Worm (Caenorhabditis elegans): Measurements from ENCODE around the gene F32D8.7.

The F32D8.7 gene

ce11 chrV:10860526-10861037, 37.7 kb upstream of the F32D8.7 start:
- TF ChIP-seq unc-62 (GFP tag; optimal IDR thresholded peaks at IDR 0.05) (peak; percentile 69), elt-3 (tag; optimal IDR thresholded peaks at IDR 0.05) (no peak), elt-1 (tag; optimal IDR thresholded peaks at IDR 0.05) (peak; percentile 65), nhr-25 (tag; optimal IDR thresholded peaks at IDR 0.05) (peak; percentile 20)

ce11 chrV:10861611-10862262, 36.5 kb upstream of the F32D8.7 start:
- TF ChIP-seq unc-62 (GFP tag; optimal IDR thresholded peaks at IDR 0.05), result no peak
- TF ChIP-seq nhr-11 (tag; optimal IDR thresholded peaks at IDR 0.05), result no peak
- TF ChIP-seq nhr-28 (tag; optimal IDR thresholded peaks at IDR 0.05), result no peak
- TF ChIP-seq mml-1 (tag; optimal IDR thresholded peaks at IDR 0.05), result no peak
- TF ChIP-seq hmg-11 (tag; optimal IDR thresholded peaks at IDR 0.05), result peak; percentile 4
- no peak for TF ChIP-seq ceh-82 (tag; optimal IDR thresholded peaks at IDR 0.05)
- TF ChIP-seq sea-2 (GFP tag; optimal IDR thresholded peaks at IDR 0.05), result no peak
- TF ChIP-seq egl-27 (tag; optimal IDR thresholded peaks at IDR 0.05), result no peak
- TF ChIP-seq R02D3.7 (tag; optimal IDR thresholded peaks at IDR 0.05), result no peak
- no peak for TF ChIP-seq skn-1 (tag; optimal IDR thresholded peaks at IDR 0.05)
- TF ChIP-seq elt-2 (tag; optimal IDR thresholded peaks at IDR 0.05), result peak; percentile 10
- no peak for TF ChIP-seq nhr-23 (tag; optimal IDR thresholded peaks at IDR 0.05)
- no peak for TF ChIP-seq egl-5 (tag; optimal IDR thresholded peaks at IDR 0.05)
- no peak for TF ChIP-seq nhr-76 (tag; optimal IDR thresholded peaks at IDR 0.05)
- no peak for TF ChIP-seq lsy-12 (tag; optimal IDR thresholded peaks at IDR 0.05)
- no peak for TF ChIP-seq ceh-28 (tag; optimal IDR thresholded peaks at IDR 0.05)
- no peak for TF ChIP-seq zag-1 (tag; optimal IDR thresholded peaks at IDR 0.05)
- TF ChIP-seq snpc-4 (tag; optimal IDR thresholded peaks at IDR 0.05), result peak; percentile 17
- peak; percentile 54 for TF ChIP-seq nfya-1 (tag; optimal IDR thresholded peaks at IDR 0.05; ENCODE audit: insufficient read depth)
- no peak for TF ChIP-seq fkh-2 (tag; optimal IDR thresholded peaks at IDR 0.05)
- TF ChIP-seq ama-1 (optimal IDR thresholded peaks at IDR 0.05), result no peak
- TF ChIP-seq daf-12 (tag; optimal IDR thresholded peaks at IDR 0.05), result no peak
- TF ChIP-seq pha-4 (tag; optimal IDR thresholded peaks at IDR 0.05), result peak; percentile 51
- TF ChIP-seq nhr-237 (tag; optimal IDR thresholded peaks at IDR 0.05), result no peak
- no peak for TF ChIP-seq ceh-9 (tag; optimal IDR thresholded peaks at IDR 0.05)
- TF ChIP-seq lin-15B (tag; optimal IDR thresholded peaks at IDR 0.05), result no peak

- no peak for TF ChIP-seq nhr-11 (tag; optimal IDR thresholded peaks at IDR 0.05)
- no peak for TF ChIP-seq ZK546.5 (tag; optimal IDR thresholded peaks at IDR 0.05)
- no peak for TF ChIP-seq R02D3.7 (tag; optimal IDR thresholded peaks at IDR 0.05)
- TF ChIP-seq hmg-11 (tag; optimal IDR thresholded peaks at IDR 0.05), result no peak
- TF ChIP-seq zag-1 (tag; optimal IDR thresholded peaks at IDR 0.05), result no peak
- no peak for TF ChIP-seq eor-1 (tag; optimal IDR thresholded peaks at IDR 0.05)
- no peak for TF ChIP-seq egl-27 (tag; optimal IDR thresholded peaks at IDR 0.05)
Observed at ce11 chrV:10862457-10863097, 35.7 kb upstream of the F32D8.7 start.

- TF ChIP-seq nhr-23 (tag; optimal IDR thresholded peaks at IDR 0.05) (no peak), mdl-1 (tag; optimal IDR thresholded peaks at IDR 0.05) (no peak), hmg-11 (tag; optimal IDR thresholded peaks at IDR 0.05) (no peak), nhr-237 (tag; optimal IDR thresholded peaks at IDR 0.05) (no peak), lin-39 (tag; optimal IDR thresholded peaks at IDR 0.05) (no peak), nhr-28 (tag; optimal IDR thresholded peaks at IDR 0.05) (no peak), unc-62 (GFP tag; optimal IDR thresholded peaks at IDR 0.05) (no peak), nhr-11 (tag; optimal IDR thresholded peaks at IDR 0.05) (no peak), nhr-67 (tag; optimal IDR thresholded peaks at IDR 0.05) (no peak), skn-1 (tag; optimal IDR thresholded peaks at IDR 0.05) (no peak), pha-4 (tag; optimal IDR thresholded peaks at IDR 0.05) (no peak), nfya-1 (tag; optimal IDR thresholded peaks at IDR 0.05; ENCODE audit: insufficient read depth) (no peak), sea-2 (GFP tag; optimal IDR thresholded peaks at IDR 0.05) (no peak)
Observed at ce11 chrV:10865599-10865998, 32.6 kb upstream of the F32D8.7 start, which contains the start of gene saeg-1. Gene saeg-1 (minus strand): TSS chrV:10865699.
